Worm (Caenorhabditis elegans) whole organism, L1 larva: ENCODE results near the gene C15C8.5.

Experiments
- C04F5.9 ChIP-seq: sonication (generic microtip); optimal IDR thresholded peaks from 2 replicates; lab custom pipeline; 2016; ENCODE audit warnings: missing genetic modification characterization, missing compliant biosample characterization
- Y116A8C.19 ChIP-seq: sonication (generic microtip); optimal IDR thresholded peaks from 2 replicates; lab custom pipeline; 2016; ENCODE audit warnings: missing compliant biosample characterization, missing genetic modification characterization, borderline replicate concordance
- aha-1 ChIP-seq: fragments of 150-350 bp; optimal IDR thresholded peaks from 2 replicates; lab custom pipeline; 2014; ENCODE audit warnings: missing biosample characterization, missing genetic modification characterization
- alr-1 ChIP-seq: fragments of 200-800 bp; sonication (Bioruptor generic); optimal IDR thresholded peaks from 2 replicates; lab custom pipeline; 2018; ENCODE audit warnings: borderline replicate concordance, mild to moderate bottlenecking, missing genetic modification characterization, missing compliant biosample characterization
- ama-1 ChIP-seq: fragments of 150-350 bp; optimal IDR thresholded peaks from 2 replicates; lab custom pipeline; 2014
- blmp-1 ChIP-seq: fragments of 150-350 bp; optimal IDR thresholded peaks from 2 replicates; lab custom pipeline; 2014; ENCODE audit warnings: missing biosample characterization, missing genetic modification characterization
- ceh-82 ChIP-seq, 3 experiments: fragments of 150-350 bp in 1 of 3; sonication (generic microtip) in 2 of 3; optimal IDR thresholded peaks; 2 replicates each; lab custom pipeline; 2014 to 2017; ENCODE audit warnings: missing biosample characterization in 3 of 3, missing genetic modification characterization in 3 of 3
- ceh-88 ChIP-seq: fragments of 200-800 bp; sonication (Bioruptor generic); IDR thresholded peaks from 2 replicates; pipeline ENCODE4 v1.3.6; 2022; ENCODE audit warnings: missing genetic modification characterization, missing compliant biosample characterization
- ceh-90 ChIP-seq: sonication (generic microtip); optimal IDR thresholded peaks from 2 replicates; lab custom pipeline; 2016; ENCODE audit warnings: missing genetic modification characterization, missing compliant biosample characterization
- dpl-1 ChIP-seq, 3 experiments: fragments of 150-350 bp in 2 of 3; sonication (generic microtip) in 1 of 3; optimal IDR thresholded peaks; 2 replicates each; lab custom pipeline; 2014 to 2017; ENCODE audit warnings: missing biosample characterization in 3 of 3, missing genetic modification characterization in 3 of 3, missing genetic modification reagents in 3 of 3
- dsc-1 ChIP-seq: sonication (generic microtip); optimal IDR thresholded peaks from 2 replicates; lab custom pipeline; 2016; ENCODE audit warnings: mild to moderate bottlenecking, missing genetic modification characterization, missing compliant biosample characterization
- egl-13 ChIP-seq: sonication (generic microtip); optimal IDR thresholded peaks from 2 replicates; lab custom pipeline; 2016; ENCODE audit warnings: missing genotype, missing genetic modification reagents, missing genetic modification characterization, missing compliant biosample characterization
- egl-27 ChIP-seq, 2 experiments: fragments of 150-350 bp in 1 of 2; sonication (generic microtip); optimal IDR thresholded peaks; 3 replicates each; lab custom pipeline; 2017 to 2018; ENCODE audit warnings: missing biosample characterization in 2 of 2, missing genetic modification characterization in 2 of 2, missing genetic modification reagents in 2 of 2
- elt-2 ChIP-seq: sonication (generic microtip); optimal IDR thresholded peaks from 2 replicates; lab custom pipeline; 2016; ENCODE audit warnings: missing genetic modification characterization, mild to moderate bottlenecking, inconsistent platforms, missing compliant biosample characterization, missing genetic modification reagents
- fkh-10 ChIP-seq: sonication (generic microtip); optimal IDR thresholded peaks from 2 replicates; lab custom pipeline; 2017; ENCODE audit warnings: missing biosample characterization, missing genetic modification reagents, missing genetic modification characterization
- fkh-8 ChIP-seq: sonication (generic microtip); optimal IDR thresholded peaks from 2 replicates; lab custom pipeline; 2016; ENCODE audit warnings: mild to moderate bottlenecking, missing genetic modification characterization, missing compliant biosample characterization
- grh-1 ChIP-seq: fragments of 200-800 bp; sonication (Bioruptor generic); IDR thresholded peaks from 2 replicates; pipeline ENCODE4 v1.3.6; 2022; ENCODE audit warnings: missing genetic modification reagents, missing genetic modification characterization, missing compliant biosample characterization
- hpl-2 ChIP-seq: fragments of 150-350 bp; optimal IDR thresholded peaks from 2 replicates; lab custom pipeline; 2014; ENCODE audit warnings: missing biosample characterization, missing genetic modification reagents, missing genetic modification characterization
- jun-1 ChIP-seq: fragments of 150-350 bp; optimal IDR thresholded peaks from 2 replicates; lab custom pipeline; 2014; ENCODE audit warnings: missing biosample characterization, missing genetic modification reagents, missing genetic modification characterization
- lin-14 ChIP-seq: fragments of 200-800 bp; sonication (Bioruptor generic); optimal IDR thresholded peaks from 2 replicates; lab custom pipeline; 2018; ENCODE audit warnings: mild to moderate bottlenecking, missing genetic modification characterization, moderate library complexity, missing compliant biosample characterization
- lin-15B ChIP-seq: fragments of 150-350 bp; sonication (generic microtip); optimal IDR thresholded peaks from 3 replicates; lab custom pipeline; 2014; ENCODE audit warnings: missing biosample characterization, missing genetic modification characterization
- lin-39 ChIP-seq: fragments of 150-350 bp; optimal IDR thresholded peaks from 2 replicates; lab custom pipeline; 2014; ENCODE audit warnings: missing biosample characterization, missing genetic modification reagents, missing genetic modification characterization
- lir-3 ChIP-seq: sonication (generic microtip); optimal IDR thresholded peaks from 2 replicates; lab custom pipeline; 2016; ENCODE audit warnings: mild to moderate bottlenecking, missing genetic modification characterization, moderate library complexity, missing compliant biosample characterization; ENCODE audit not compliant: poor library complexity
- lsy-2 ChIP-seq, 2 experiments: fragments of 150-350 bp; optimal IDR thresholded peaks; 2 replicates each; lab custom pipeline; 2014; ENCODE audit warnings: missing biosample characterization in 2 of 2, missing genetic modification characterization in 2 of 2
- mab-9 ChIP-seq: fragments of 200-800 bp; sonication (Bioruptor generic); IDR thresholded peaks from 2 replicates; pipeline ENCODE4 v1.3.6; 2022; ENCODE audit warnings: missing genetic modification reagents, missing genetic modification characterization, missing compliant biosample characterization
- mep-1 ChIP-seq: fragments of 150-350 bp; optimal IDR thresholded peaks from 2 replicates; lab custom pipeline; 2014; ENCODE audit warnings: missing biosample characterization, missing genetic modification characterization
- nhr-12 ChIP-seq: sonication (generic microtip); optimal IDR thresholded peaks from 2 replicates; lab custom pipeline; 2017; ENCODE audit warnings: missing biosample characterization, missing genetic modification characterization
- nhr-19 ChIP-seq: fragments of 200-800 bp; sonication (Bioruptor generic); conservative IDR thresholded peaks from 2 replicates; pipeline ENCODE4 v1.3.6; 2022; ENCODE audit warnings: missing genetic modification characterization, missing compliant biosample characterization
- nhr-237 ChIP-seq: fragments of 150-350 bp; optimal IDR thresholded peaks from 2 replicates; lab custom pipeline; 2014; ENCODE audit warnings: missing biosample characterization, missing genetic modification characterization
- nhr-71 ChIP-seq: sonication (generic microtip); optimal IDR thresholded peaks from 2 replicates; lab custom pipeline; 2016; ENCODE audit warnings: mild to moderate bottlenecking, missing genetic modification characterization, moderate library complexity, missing compliant biosample characterization
- nhr-77 ChIP-seq: fragments of 150-350 bp; optimal IDR thresholded peaks from 2 replicates; lab custom pipeline; 2014; ENCODE audit warnings: missing biosample characterization, missing genetic modification characterization
- nhr-84 ChIP-seq: sonication (generic microtip); optimal IDR thresholded peaks from 2 replicates; lab custom pipeline; 2017; ENCODE audit warnings: missing biosample characterization, missing genetic modification characterization
- nhr-85 ChIP-seq: sonication (generic microtip); peaks from one replicate; lab custom pipeline; 2016; ENCODE audit warnings: missing genetic modification characterization, inconsistent platforms, missing compliant biosample characterization
- pag-3 ChIP-seq: sonication (generic microtip); optimal IDR thresholded peaks from 2 replicates; lab custom pipeline; 2017; ENCODE audit warnings: missing genetic modification characterization, mild to moderate bottlenecking, missing compliant biosample characterization, antibody characterized with exemption, borderline replicate concordance; ENCODE audit not compliant: insufficient read depth
- pax-3 ChIP-seq: fragments of 200-800 bp; sonication (Bioruptor generic); optimal IDR thresholded peaks from 2 replicates; lab custom pipeline; 2018; ENCODE audit warnings: mild to moderate bottlenecking, missing genetic modification characterization, moderate library complexity, missing compliant biosample characterization
- pqm-1 ChIP-seq: sonication (generic microtip); optimal IDR thresholded peaks from 3 replicates; lab custom pipeline; 2017; ENCODE audit warnings: missing biosample characterization, missing genetic modification characterization
- rnt-1 ChIP-seq: sonication (generic microtip); optimal IDR thresholded peaks from 2 replicates; lab custom pipeline; 2016; ENCODE audit warnings: mild to moderate bottlenecking, missing genetic modification characterization, moderate library complexity, missing compliant biosample characterization
- skn-1 ChIP-seq: fragments of 150-350 bp; optimal IDR thresholded peaks from 2 replicates; lab custom pipeline; 2014; ENCODE audit warnings: missing biosample characterization, missing genetic modification characterization
- snu-23 ChIP-seq: sonication (generic microtip); optimal IDR thresholded peaks from 2 replicates; lab custom pipeline; 2016; ENCODE audit warnings: missing genetic modification characterization, missing compliant biosample characterization
- sup-37 ChIP-seq: fragments of 200-800 bp; sonication (Bioruptor generic); optimal IDR thresholded peaks from 2 replicates; lab custom pipeline; 2018; ENCODE audit warnings: mild to moderate bottlenecking, missing genetic modification characterization, missing compliant biosample characterization
- tbx-2 ChIP-seq: sonication (generic microtip); optimal IDR thresholded peaks from 2 replicates; lab custom pipeline; 2016; ENCODE audit warnings: missing genetic modification characterization, missing compliant biosample characterization
- tlp-1 ChIP-seq: fragments of 150-350 bp; optimal IDR thresholded peaks from 2 replicates; lab custom pipeline; 2014; ENCODE audit warnings: missing biosample characterization, missing genetic modification characterization
- unc-130 ChIP-seq: fragments of 150-350 bp; optimal IDR thresholded peaks from 2 replicates; lab custom pipeline; 2017; ENCODE audit warnings: missing biosample characterization, missing genetic modification characterization, inconsistent platforms
- unc-30 ChIP-seq: sonication (generic microtip); optimal IDR thresholded peaks from 2 replicates; lab custom pipeline; 2017; ENCODE audit warnings: missing biosample characterization, missing genetic modification characterization
- zip-4 ChIP-seq: fragments of 200-800 bp; sonication (Bioruptor generic); optimal IDR thresholded peaks from 2 replicates; lab custom pipeline; 2018; ENCODE audit warnings: mild to moderate bottlenecking, missing genetic modification characterization, moderate library complexity, missing compliant biosample characterization
- ztf-11 ChIP-seq, 2 experiments: sonication (generic microtip); optimal IDR thresholded peaks; 2 replicates each; lab custom pipeline; 2016 to 2017; ENCODE audit warnings: missing genetic modification characterization in 2 of 2, missing biosample characterization in 1 of 2, missing compliant biosample characterization in 1 of 2
- ztf-4 ChIP-seq: fragments of 150-350 bp; optimal IDR thresholded peaks from 2 replicates; lab custom pipeline; 2014; ENCODE audit warnings: missing biosample characterization, missing genetic modification characterization

C15C8.5 gene

DNA sequence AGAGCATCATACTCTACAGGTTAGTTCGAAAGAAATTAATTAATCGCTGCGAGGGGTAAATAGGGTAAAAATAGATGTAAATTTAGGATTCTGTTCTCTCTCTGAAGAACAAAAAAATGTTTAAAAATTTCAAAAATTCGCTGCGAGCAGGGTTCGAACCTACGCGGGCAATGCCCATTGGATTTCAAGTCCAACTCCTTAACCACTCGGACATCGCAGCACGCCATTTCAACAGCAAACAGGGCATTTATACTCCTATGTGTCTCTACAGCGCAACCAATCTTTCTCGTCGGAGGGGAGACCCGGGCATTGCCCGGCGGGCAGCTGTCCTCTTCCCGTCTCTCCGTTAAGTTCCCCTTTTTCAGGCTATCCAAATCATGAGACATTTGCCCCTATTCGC is 32.4 kb downstream of the C15C8.5 start (continued):
- TF ChIP-seq mab-9 (no peak), mep-1 (no peak), dsc-1 (tag; lab: Kevin White, UChicago) (peak; percentile 30), ceh-88 (GFP tag; lab: Robert Waterston, UW) (no peak), alr-1 (tag; lab: Kevin White, UChicago) (no peak), sup-37 (GFP tag; lab: Kevin White, UChicago) (no peak), egl-13 (tag; lab: Kevin White, UChicago) (no peak), pqm-1 (tag; lab: Kevin White, UChicago) (no peak), tbx-2 (peak; percentile 14), nhr-77 (tag; lab: Kevin White, UChicago) (peak; percentile 21), lin-14 (GFP tag; lab: Kevin White, UChicago) (peak; percentile 38), nhr-71 (tag; lab: Kevin White, UChicago) (peak; percentile 49), nhr-84 (tag; lab: Kevin White, UChicago) (no peak), rnt-1 (tag; lab: Kevin White, UChicago) (peak; percentile 53), nhr-85 (tag; lab: Kevin White, UChicago) (peak; percentile 46), jun-1 (tag; lab: Kevin White, UChicago) (no peak), C04F5.9 (no peak), ztf-4 (tag; lab: Kevin White, UChicago) (peak; percentile 3), egl-27 (tag; optimal IDR thresholded peaks at IDR 0.05; lab: Kevin White, UChicago) (no peak), nhr-237 (no peak), pag-3 (tag; lab: Kevin White, UChicago) (no peak), lin-39 (tag; lab: Kevin White, UChicago) (no peak), unc-130 (tag; lab: Kevin White, UChicago) (peak; percentile 12), blmp-1 (tag; lab: Kevin White, UChicago) (no peak), unc-30 (tag; lab: Kevin White, UChicago) (no peak), Y116A8C.19 (tag; lab: Kevin White, UChicago) (no peak), aha-1 (tag; lab: Kevin White, UChicago) (no peak), hpl-2 (no peak), fkh-10 (no peak), lsy-2 (tag; optimal IDR thresholded peaks at IDR 0.05; lab: Kevin White, UChicago) (peak; percentile 27 to 68), nhr-12 (tag; lab: Kevin White, UChicago) (no peak), lir-3 (tag; lab: Kevin White, UChicago) (peak; percentile 9), ztf-11 (tag; optimal IDR thresholded peaks at IDR 0.05; lab: Kevin White, UChicago) (peak in 1 of 2 experiments; percentile 8), grh-1 (GFP tag; lab: Robert Waterston, UW) (no peak), fkh-8 (tag; lab: Kevin White, UChicago) (peak; percentile 30), ceh-90 (tag; lab: Kevin White, UChicago) (no peak), zip-4 (GFP tag; lab: Kevin White, UChicago) (no peak), nhr-19 (GFP tag; lab: Robert Waterston, UW) (peak; percentile 54), skn-1 (tag; lab: Kevin White, UChicago) (no peak), ceh-82 (tag; optimal IDR thresholded peaks at IDR 0.05; lab: Kevin White, UChicago) (peak in 1 of 3 experiments; percentile 48)

DNA sequence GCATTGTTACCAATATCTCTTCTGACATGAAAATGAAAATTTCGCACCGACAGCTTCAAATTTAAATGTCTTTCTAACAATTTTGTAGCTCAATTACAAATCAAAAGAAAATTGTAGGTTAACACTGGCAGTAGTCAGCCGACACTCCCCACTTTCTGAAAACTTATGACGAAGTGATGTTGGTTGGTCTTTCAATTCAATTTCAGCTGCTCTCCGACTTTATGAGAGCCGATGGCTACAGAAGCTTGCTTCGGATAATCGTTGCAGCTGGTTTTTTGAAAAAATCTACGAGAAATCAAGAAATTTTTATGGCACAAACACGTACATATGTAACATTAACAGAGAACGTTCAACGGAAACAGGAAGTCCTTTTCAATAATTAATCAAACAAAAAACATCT is 37.1 kb downstream of the C15C8.5 start, which contains the start of gene sre-20:
TSS of gene sre-20 (minus strand) at position 101 of the 400 bp plus-strand sequence.
- TF ChIP-seq snu-23 (no peak), ceh-88 (GFP tag; lab: Robert Waterston, UW) (no peak), tlp-1 (tag; lab: Kevin White, UChicago) (no peak), nhr-84 (tag; lab: Kevin White, UChicago) (no peak), sup-37 (GFP tag; lab: Kevin White, UChicago) (no peak), dpl-1 (GFP tag; optimal IDR thresholded peaks at IDR 0.05; lab: Kevin White, UChicago) (no peak), fkh-10 (no peak), pax-3 (tag; lab: Kevin White, UChicago) (peak; percentile 41), fkh-8 (tag; lab: Kevin White, UChicago) (peak; percentile 7), lin-15B (tag; lab: Kevin White, UChicago) (no peak), elt-2 (tag; lab: Kevin White, UChicago) (no peak), nhr-19 (GFP tag; lab: Robert Waterston, UW) (no peak), pag-3 (tag; lab: Kevin White, UChicago) (no peak), ama-1 (lab: Kevin White, UChicago) (no peak), blmp-1 (tag; lab: Kevin White, UChicago) (no peak)
